Worm (Caenorhabditis elegans): ENCODE data around the gene F22F7.8.

- TF ChIP-seq hmbx-1 (tag; optimal IDR thresholded peaks at IDR 0.05) (no peak), flt-1 (GFP tag; IDR thresholded peaks at IDR 0.05) (no peak), ama-1 (optimal IDR thresholded peaks at IDR 0.05) (no peak), sea-1 (GFP tag; conservative IDR thresholded peaks at IDR 0.05) (no peak), tbx-11 (GFP tag; IDR thresholded peaks at IDR 0.05) (no peak), hmg-4 (GFP tag; optimal IDR thresholded peaks at IDR 0.05) (no peak), scrt-1 (GFP tag; IDR thresholded peaks at IDR 0.05) (no peak), pes-1 (GFP tag; IDR thresholded peaks at IDR 0.05) (no peak), B0310.2 (tag; optimal IDR thresholded peaks at IDR 0.05) (no peak), ets-7 (tag; optimal IDR thresholded peaks at IDR 0.05) (no peak), hnd-1 (tag; optimal IDR thresholded peaks at IDR 0.05) (no peak)
These were observed 37.9 kb downstream of the F22F7.8 start for ce11 chrV:2083869-2084268.
